Worm (Caenorhabditis elegans): Measurements from ENCODE around the gene xpd-1.

xpd-1 gene

DNA sequence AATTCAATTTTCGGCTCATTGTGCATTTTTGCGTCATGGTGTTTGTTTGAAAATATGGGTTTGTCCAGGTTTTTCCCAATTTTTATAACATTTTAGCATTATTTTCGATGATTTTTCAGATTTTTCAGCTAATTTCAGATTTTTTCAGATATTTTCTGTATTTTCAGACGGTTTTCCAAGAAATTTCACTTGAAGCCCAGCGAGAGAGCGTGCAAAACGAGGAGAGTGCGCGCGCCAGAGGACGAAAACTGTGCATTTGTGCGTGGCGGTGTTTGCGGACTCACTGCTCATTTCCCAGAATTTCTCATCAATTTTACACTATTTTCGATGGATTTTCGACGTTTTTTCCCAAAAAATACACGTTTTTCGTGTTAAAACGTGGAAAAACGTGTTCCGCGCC is 29.8 kb upstream of the xpd-1 start:
- TF ChIP-seq ztf-18 (tag; optimal IDR thresholded peaks at IDR 0.05) = no peak
- TF ChIP-seq aptf-2 (GFP tag; conservative IDR thresholded peaks at IDR 0.05) = no peak
- TF ChIP-seq ztf-28 (GFP tag; IDR thresholded peaks at IDR 0.05) = no peak
- TF ChIP-seq mcd-1 (GFP tag; IDR thresholded peaks at IDR 0.05) = peak; percentile 79
- TF ChIP-seq egl-44 (GFP tag; IDR thresholded peaks at IDR 0.05) = no peak
- no peak for TF ChIP-seq chd-7 (tag; optimal IDR thresholded peaks at IDR 0.05)
- no peak for TF ChIP-seq nfyb-1 (GFP tag; IDR thresholded peaks at IDR 0.05)
- TF ChIP-seq zfh-2 (GFP tag; conservative IDR thresholded peaks at IDR 0.05) = no peak
- peak; percentile 64 for TF ChIP-seq lin-54 (GFP tag; optimal IDR thresholded peaks at IDR 0.05)
- TF ChIP-seq madf-6 (GFP tag; IDR thresholded peaks at IDR 0.05) = peak; percentile 63
- peak; percentile 42 for TF ChIP-seq K12H6.12 (tag; optimal IDR thresholded peaks at IDR 0.05)
- TF ChIP-seq F49E8.2 (tag; optimal IDR thresholded peaks at IDR 0.05; ENCODE audit: insufficient read depth) = peak; percentile 46
- TF ChIP-seq B0019.2 (GFP tag; conservative IDR thresholded peaks at IDR 0.05) = 0 out of 2 replicates have a peak, but pooled peaks have one; percentile 35
- peak; percentile 57 for TF ChIP-seq lsl-1 (GFP tag; optimal IDR thresholded peaks at IDR 0.05)
- TF ChIP-seq hmg-1.2 (GFP tag; IDR thresholded peaks at IDR 0.05) = peak; percentile 93
- TF ChIP-seq F37B4.10 (GFP tag; IDR thresholded peaks at IDR 0.05) = no peak
- TF ChIP-seq ceh-27 (GFP tag; optimal IDR thresholded peaks at IDR 0.05) = no peak
- no peak for TF ChIP-seq egl-18 (GFP tag; IDR thresholded peaks at IDR 0.05)
- no peak for TF ChIP-seq athp-1 (tag; optimal IDR thresholded peaks at IDR 0.05)
- no peak for TF ChIP-seq F10E7.11 (tag; optimal IDR thresholded peaks at IDR 0.05)
- no peak for TF ChIP-seq bed-2 (GFP tag; IDR thresholded peaks at IDR 0.05)
- no peak for TF ChIP-seq nhr-90 (tag; optimal IDR thresholded peaks at IDR 0.05)
- no peak for TF ChIP-seq madf-3 (GFP tag; IDR thresholded peaks at IDR 0.05)
- TF ChIP-seq lir-1 (GFP tag; conservative IDR thresholded peaks at IDR 0.05) = no peak
- TF ChIP-seq nfya-2 (GFP tag; IDR thresholded peaks at IDR 0.05) = no peak
- TF ChIP-seq akir-1 (GFP tag; optimal IDR thresholded peaks at IDR 0.05) = no peak
- TF ChIP-seq ZK185.1 (tag; optimal IDR thresholded peaks at IDR 0.05; ENCODE audit: poor library complexity, severe bottlenecking) = no peak
- no peak for TF ChIP-seq atf-7 (tag; optimal IDR thresholded peaks at IDR 0.05)
- no peak for TF ChIP-seq nhr-179 (tag; optimal IDR thresholded peaks at IDR 0.05)
- no peak for TF ChIP-seq F22D6.2 (tag; optimal IDR thresholded peaks at IDR 0.05)
- TF ChIP-seq lin-40 (tag; optimal IDR thresholded peaks at IDR 0.05) = no peak
- no peak for TF ChIP-seq Y79H2A.3 (GFP tag; conservative IDR thresholded peaks at IDR 0.05)
- TF ChIP-seq Y53F4B.3 (GFP tag; IDR thresholded peaks at IDR 0.05) = no peak
- TF ChIP-seq rpc-1 (optimal IDR thresholded peaks at IDR 0.05) = no peak
- no peak for TF ChIP-seq rpc-1 (tag; optimal IDR thresholded peaks at IDR 0.05)
- TF ChIP-seq rec-8 (tag; optimal IDR thresholded peaks at IDR 0.05) = no peak
- TF ChIP-seq F52B5.7 (tag; optimal IDR thresholded peaks at IDR 0.05) = no peak
- no peak for TF ChIP-seq pha-4 (tag; optimal IDR thresholded peaks at IDR 0.05)
- TF ChIP-seq ztf-26 (tag; optimal IDR thresholded peaks at IDR 0.05) = no peak
- TF ChIP-seq cebp-2 (GFP tag; IDR thresholded peaks at IDR 0.05) = no peak
- peak; percentile 38 for TF ChIP-seq efl-1 (GFP tag; optimal IDR thresholded peaks at IDR 0.05)
- no peak for TF ChIP-seq ztf-3 (GFP tag; optimal IDR thresholded peaks at IDR 0.05)
- TF ChIP-seq F23B12.7 (tag; optimal IDR thresholded peaks at IDR 0.05; ENCODE audit: insufficient read depth) = no peak
- no peak for TF ChIP-seq gei-17 (GFP tag; optimal IDR thresholded peaks at IDR 0.05)
- peak; percentile 45; the same call in 1 of the 2 replicates for TF ChIP-seq cebp-1 (GFP tag; IDR thresholded peaks at IDR 0.05)
- no peak for TF ChIP-seq cebp-1 (tag; optimal IDR thresholded peaks at IDR 0.05)
- peak; percentile 54 for TF ChIP-seq snpc-3.4 (tag; optimal IDR thresholded peaks at IDR 0.05)
- TF ChIP-seq snpc-1.1 (tag; optimal IDR thresholded peaks at IDR 0.05; ENCODE audit: insufficient read depth) = no peak
- no peak; the same call in 1 of the 2 replicates for TF ChIP-seq ekl-4 (GFP tag; IDR thresholded peaks at IDR 0.05)
